Worm (Caenorhabditis elegans): ENCODE measurements around the gene Y6E2A.5.

- TF ChIP-seq ztf-11 (tag; optimal IDR thresholded peaks at IDR 0.05) (no peak), unc-62 (GFP tag; optimal IDR thresholded peaks at IDR 0.05) (no peak), ceh-83 (GFP tag; optimal IDR thresholded peaks at IDR 0.05) (no peak), nhr-2 (tag; optimal IDR thresholded peaks at IDR 0.05) (no peak), lin-13 (tag; optimal IDR thresholded peaks at IDR 0.05) (no peak), mep-1 (tag; optimal IDR thresholded peaks at IDR 0.05) (no peak), ceh-39 (tag; optimal IDR thresholded peaks at IDR 0.05) (no peak), pha-4 (tag; optimal IDR thresholded peaks at IDR 0.05) (no peak), snpc-4 (tag; optimal IDR thresholded peaks at IDR 0.05) (no peak), M03D4.4 (tag; optimal IDR thresholded peaks at IDR 0.05) (no peak), mab-5 (tag; optimal IDR thresholded peaks at IDR 0.05) (no peak)
These were observed 20.4 kb downstream of the Y6E2A.5 start, which contains the start of gene srx-29 for ce11 chrV:15698099-15698498.

All from whole organism, mixed stage, embryonic.